Worm (Caenorhabditis elegans) whole organism, L2 larva: Measurements from ENCODE around the gene C16D9.3.

Source experiments
- R02D3.7 ChIP-seq: fragments of 150-350 bp; optimal IDR thresholded peaks from 2 replicates; lab custom pipeline; 2014; ENCODE audit warnings: missing biosample characterization, missing genetic modification characterization
- ZK546.5 ChIP-seq: sonication (generic microtip); optimal IDR thresholded peaks from 2 replicates; lab custom pipeline; 2017; ENCODE audit warnings: missing biosample characterization, missing genetic modification characterization
- aly-2 ChIP-seq: fragments of 150-350 bp; optimal IDR thresholded peaks from 2 replicates; lab custom pipeline; 2014; ENCODE audit warnings: missing biosample characterization, missing genetic modification characterization
- ama-1 ChIP-seq: fragments of 150-350 bp; optimal IDR thresholded peaks from 2 replicates; lab custom pipeline; 2018; ENCODE audit warnings: inconsistent platforms
- elt-3 ChIP-seq: sonication (generic microtip); optimal IDR thresholded peaks from 2 replicates; lab custom pipeline; 2017; ENCODE audit warnings: missing biosample characterization, missing genetic modification characterization
- fos-1 ChIP-seq: fragments of 150-350 bp; optimal IDR thresholded peaks from 2 replicates; lab custom pipeline; 2014; ENCODE audit warnings: missing biosample characterization, missing genetic modification characterization
- lsy-2 ChIP-seq, 2 experiments: fragments of 150-350 bp in 1 of 2; sonication (generic microtip) in 1 of 2; optimal IDR thresholded peaks; 2 replicates each; lab custom pipeline; 2014 to 2017; ENCODE audit warnings: missing biosample characterization in 2 of 2, missing genetic modification characterization in 2 of 2
- nhr-237 ChIP-seq: fragments of 150-350 bp; optimal IDR thresholded peaks from 2 replicates; lab custom pipeline; 2014; ENCODE audit warnings: missing biosample characterization, missing genetic modification characterization
- skn-1 ChIP-seq: sonication (generic microtip); optimal IDR thresholded peaks from 2 replicates; lab custom pipeline; 2017; ENCODE audit warnings: missing biosample characterization, missing genetic modification characterization

DNA sequence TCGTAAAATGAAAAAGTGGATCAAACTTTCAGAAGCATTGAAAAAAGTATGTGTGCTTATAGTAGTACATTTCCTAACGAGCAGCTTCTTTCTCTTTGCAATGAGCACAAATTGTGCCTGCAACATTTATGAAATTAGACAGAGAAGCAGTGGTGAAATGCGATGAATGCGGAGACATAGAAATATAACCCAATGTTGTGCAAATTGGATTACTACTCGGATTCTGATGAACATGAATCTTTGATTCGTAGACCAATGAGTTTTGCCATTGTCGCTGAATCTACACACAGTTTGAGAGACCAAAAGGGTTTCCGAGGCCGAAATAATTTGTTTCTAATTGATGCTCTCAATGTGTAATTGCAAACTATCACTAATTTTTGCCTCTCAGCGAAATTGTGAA is 14.1 kb upstream of the C16D9.3 start:
- TF ChIP-seq ama-1 (no peak), skn-1 (tag; lab: Kevin White, UChicago) (no peak), fos-1 (tag; lab: Kevin White, UChicago) (no peak), aly-2 (tag; lab: Kevin White, UChicago) (no peak), elt-3 (tag; lab: Kevin White, UChicago) (no peak), ZK546.5 (tag; lab: Kevin White, UChicago) (no peak), lsy-2 (tag; optimal IDR thresholded peaks at IDR 0.05; lab: Kevin White, UChicago) (no peak), R02D3.7 (tag; lab: Kevin White, UChicago) (no peak), nhr-237 (tag; lab: Kevin White, UChicago) (no peak)
